Worm (Caenorhabditis elegans): ENCODE data around the gene clec-225.

clec-225 gene

ce11 chrV:13170497-13170896, 35.8 kb upstream of the clec-225 start:
- TF ChIP-seq hmbx-1 (tag; optimal IDR thresholded peaks at IDR 0.05) (no peak), tbx-11 (GFP tag; IDR thresholded peaks at IDR 0.05) (no peak), scrt-1 (GFP tag; IDR thresholded peaks at IDR 0.05) (no peak), B0310.2 (tag; optimal IDR thresholded peaks at IDR 0.05) (no peak), ets-7 (tag; optimal IDR thresholded peaks at IDR 0.05) (no peak), aly-1 (tag; optimal IDR thresholded peaks at IDR 0.05) (no peak), tra-4 (tag; optimal IDR thresholded peaks at IDR 0.05) (no peak), hmg-4 (GFP tag; optimal IDR thresholded peaks at IDR 0.05) (no peak), ama-1 (optimal IDR thresholded peaks at IDR 0.05) (no peak), tbx-37 (GFP tag; conservative IDR thresholded peaks at IDR 0.05) (no peak), sea-1 (GFP tag; conservative IDR thresholded peaks at IDR 0.05) (no peak), hnd-1 (tag; optimal IDR thresholded peaks at IDR 0.05) (no peak), pes-1 (GFP tag; IDR thresholded peaks at IDR 0.05) (no peak)

ce11 chrV:13166582-13166981, 31.9 kb upstream of the clec-225 start:
- TF ChIP-seq aly-1 (tag; optimal IDR thresholded peaks at IDR 0.05), result no peak
- TF ChIP-seq scrt-1 (GFP tag; IDR thresholded peaks at IDR 0.05), result 0 out of 2 replicates have a peak, but pooled peaks have one; percentile 17

DNA sequence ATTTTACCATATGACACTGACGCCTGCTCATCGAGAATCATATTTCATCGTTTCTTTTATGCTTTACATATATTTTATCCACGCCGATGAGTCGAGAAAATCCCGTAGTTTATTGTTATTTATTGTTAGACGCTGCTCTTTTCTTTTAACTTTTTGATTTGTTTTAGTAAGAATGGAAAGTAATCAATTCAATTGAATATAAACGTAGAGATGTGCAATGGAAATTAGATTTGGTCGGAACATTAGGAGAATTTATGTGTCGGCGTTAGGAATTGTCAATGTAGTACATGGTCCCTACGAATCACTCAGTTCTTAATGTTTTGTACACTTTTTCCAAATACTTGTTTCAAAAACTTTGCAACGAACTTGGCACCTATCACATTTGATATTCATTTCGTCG, 30.6 kb upstream of the clec-225 start:
- no peak for TF ChIP-seq F13C5.2 (tag; optimal IDR thresholded peaks at IDR 0.05)
- TF ChIP-seq tra-4 (tag; optimal IDR thresholded peaks at IDR 0.05), result no peak
- no peak for TF ChIP-seq ceh-36 (tag; optimal IDR thresholded peaks at IDR 0.05)
- no peak for TF ChIP-seq hnd-1 (tag; optimal IDR thresholded peaks at IDR 0.05)
- no peak for TF ChIP-seq pes-1 (GFP tag; IDR thresholded peaks at IDR 0.05)
- TF ChIP-seq hmbx-1 (tag; optimal IDR thresholded peaks at IDR 0.05), result no peak
- TF ChIP-seq aly-1 (tag; optimal IDR thresholded peaks at IDR 0.05), result no peak
- TF ChIP-seq sea-1 (GFP tag; conservative IDR thresholded peaks at IDR 0.05), result no peak
- no peak for TF ChIP-seq tbx-11 (GFP tag; IDR thresholded peaks at IDR 0.05)
- no peak for TF ChIP-seq ets-7 (tag; optimal IDR thresholded peaks at IDR 0.05)
- TF ChIP-seq B0310.2 (tag; optimal IDR thresholded peaks at IDR 0.05), result no peak
- TF ChIP-seq hmg-4 (GFP tag; optimal IDR thresholded peaks at IDR 0.05), result no peak

DNA sequence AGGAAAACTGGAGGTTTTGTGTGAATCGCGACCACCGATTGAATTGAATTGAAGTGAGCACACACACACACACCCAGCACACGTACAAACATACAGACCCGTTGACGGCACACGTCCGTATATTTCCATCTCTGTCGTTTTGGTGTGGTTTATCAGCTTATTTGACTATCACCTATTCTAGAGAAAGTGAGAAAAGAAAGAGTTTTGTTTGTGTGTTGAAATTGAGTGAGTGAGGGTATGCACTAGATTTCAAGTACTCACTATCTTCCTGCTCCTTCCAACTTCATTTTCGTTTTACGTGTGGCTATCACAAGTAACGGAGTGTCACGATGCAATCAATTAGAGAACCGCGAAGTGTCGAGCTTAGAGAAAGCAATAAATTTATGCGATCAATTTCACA, 29.2 kb upstream of the clec-225 start:
- TF ChIP-seq pes-1 (GFP tag; IDR thresholded peaks at IDR 0.05), result no peak
- no peak for TF ChIP-seq ceh-36 (tag; optimal IDR thresholded peaks at IDR 0.05)
- TF ChIP-seq F13C5.2 (tag; optimal IDR thresholded peaks at IDR 0.05), result no peak
- no peak for TF ChIP-seq ceh-13 (GFP tag; optimal IDR thresholded peaks at IDR 0.05)
- TF ChIP-seq flt-1 (GFP tag; IDR thresholded peaks at IDR 0.05), result no peak
- no peak for TF ChIP-seq aly-1 (tag; optimal IDR thresholded peaks at IDR 0.05)
- no peak for TF ChIP-seq tbx-11 (GFP tag; IDR thresholded peaks at IDR 0.05)
- no peak for TF ChIP-seq tbx-37 (GFP tag; conservative IDR thresholded peaks at IDR 0.05)
- TF ChIP-seq sea-1 (GFP tag; conservative IDR thresholded peaks at IDR 0.05), result no peak
- TF ChIP-seq scrt-1 (GFP tag; IDR thresholded peaks at IDR 0.05), result no peak
- TF ChIP-seq tra-4 (tag; optimal IDR thresholded peaks at IDR 0.05), result no peak
- TF ChIP-seq ama-1 (optimal IDR thresholded peaks at IDR 0.05), result no peak
- TF ChIP-seq hmg-4 (GFP tag; optimal IDR thresholded peaks at IDR 0.05), result no peak
- no peak for TF ChIP-seq B0310.2 (tag; optimal IDR thresholded peaks at IDR 0.05)
- TF ChIP-seq hnd-1 (tag; optimal IDR thresholded peaks at IDR 0.05), result no peak
- no peak for TF ChIP-seq ets-7 (tag; optimal IDR thresholded peaks at IDR 0.05)
- TF ChIP-seq hmbx-1 (tag; optimal IDR thresholded peaks at IDR 0.05), result no peak

- TF ChIP-seq scrt-1 (GFP tag; IDR thresholded peaks at IDR 0.05), result no peak
- TF ChIP-seq B0310.2 (tag; optimal IDR thresholded peaks at IDR 0.05), result no peak
- no peak for TF ChIP-seq pes-1 (GFP tag; IDR thresholded peaks at IDR 0.05)
- TF ChIP-seq tbx-11 (GFP tag; IDR thresholded peaks at IDR 0.05), result no peak
- no peak for TF ChIP-seq tbx-37 (GFP tag; conservative IDR thresholded peaks at IDR 0.05)
- no peak for TF ChIP-seq ama-1 (optimal IDR thresholded peaks at IDR 0.05)
- TF ChIP-seq tra-4 (tag; optimal IDR thresholded peaks at IDR 0.05), result no peak
- TF ChIP-seq hnd-1 (tag; optimal IDR thresholded peaks at IDR 0.05), result no peak
- TF ChIP-seq hmbx-1 (tag; optimal IDR thresholded peaks at IDR 0.05), result no peak
- no peak for TF ChIP-seq flt-1 (GFP tag; IDR thresholded peaks at IDR 0.05)
- no peak for TF ChIP-seq ets-7 (tag; optimal IDR thresholded peaks at IDR 0.05)
Measured at ce11 chrV:13162885-13163284, 28.2 kb upstream of the clec-225 start.

DNA sequence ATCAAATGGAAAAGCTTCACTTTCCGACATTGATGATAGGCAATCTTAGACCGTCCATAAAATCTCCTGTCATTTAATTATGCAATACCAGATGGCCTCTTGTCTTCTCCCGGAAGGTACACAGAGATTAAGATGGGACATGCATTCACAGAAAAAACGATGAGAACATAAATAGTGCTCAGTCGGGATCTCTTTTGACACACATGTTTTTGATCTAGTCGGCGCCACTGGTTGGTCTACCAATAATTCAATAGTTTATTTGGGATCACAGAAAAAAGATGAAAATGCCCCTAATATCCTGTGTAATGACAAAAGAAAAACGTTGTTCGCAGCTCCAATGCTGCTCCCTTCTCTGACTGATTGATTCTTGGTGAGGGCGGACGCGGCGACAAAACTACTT, 26.4 kb upstream of the clec-225 start:
- no peak for TF ChIP-seq hmg-4 (GFP tag; optimal IDR thresholded peaks at IDR 0.05)
- no peak for TF ChIP-seq hnd-1 (tag; optimal IDR thresholded peaks at IDR 0.05)
- no peak for TF ChIP-seq tbx-37 (GFP tag; conservative IDR thresholded peaks at IDR 0.05)
- TF ChIP-seq hmbx-1 (tag; optimal IDR thresholded peaks at IDR 0.05), result no peak
- no peak for TF ChIP-seq aly-1 (tag; optimal IDR thresholded peaks at IDR 0.05)
- TF ChIP-seq ets-7 (tag; optimal IDR thresholded peaks at IDR 0.05), result no peak
- TF ChIP-seq B0310.2 (tag; optimal IDR thresholded peaks at IDR 0.05), result no peak
- TF ChIP-seq ceh-36 (tag; optimal IDR thresholded peaks at IDR 0.05), result no peak
- TF ChIP-seq tbx-11 (GFP tag; IDR thresholded peaks at IDR 0.05), result no peak
- TF ChIP-seq tra-4 (tag; optimal IDR thresholded peaks at IDR 0.05), result no peak
- no peak for TF ChIP-seq sea-1 (GFP tag; conservative IDR thresholded peaks at IDR 0.05)

- TF ChIP-seq ceh-36 (tag; optimal IDR thresholded peaks at IDR 0.05), result no peak
- no peak for TF ChIP-seq hnd-1 (tag; optimal IDR thresholded peaks at IDR 0.05)
- no peak for TF ChIP-seq ceh-13 (GFP tag; optimal IDR thresholded peaks at IDR 0.05)
- no peak for TF ChIP-seq hmbx-1 (tag; optimal IDR thresholded peaks at IDR 0.05)
- no peak for TF ChIP-seq sea-1 (GFP tag; conservative IDR thresholded peaks at IDR 0.05)
- no peak for TF ChIP-seq ama-1 (optimal IDR thresholded peaks at IDR 0.05)
Measured at ce11 chrV:13157073-13157472, 22.4 kb upstream of the clec-225 start.

DNA sequence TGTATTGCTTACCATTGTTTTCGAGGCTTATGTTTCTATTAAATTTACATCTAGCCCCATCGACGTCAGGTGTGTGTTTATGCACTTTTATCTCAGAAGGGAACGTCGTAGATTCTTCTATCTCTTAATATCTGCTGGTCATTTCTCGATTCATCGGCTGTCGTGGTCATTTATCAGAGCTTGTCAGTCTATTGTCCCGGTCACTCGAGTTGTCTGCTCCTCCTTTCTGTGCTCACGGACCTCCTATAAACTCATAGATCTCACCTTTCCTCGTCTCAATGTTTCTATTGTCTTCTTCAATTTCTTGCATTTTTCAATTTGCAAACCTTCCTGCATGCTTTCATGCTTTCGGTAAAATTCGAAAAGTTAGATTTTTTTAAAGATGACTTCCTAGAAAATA, 19.5 kb upstream of the clec-225 start:
- TF ChIP-seq hmg-4 (GFP tag; optimal IDR thresholded peaks at IDR 0.05) (no peak), pes-1 (GFP tag; IDR thresholded peaks at IDR 0.05) (no peak), tbx-11 (GFP tag; IDR thresholded peaks at IDR 0.05) (no peak)
